Worm (Caenorhabditis elegans) whole organism, late embryonic: ENCODE results near the gene Y43F8C.15.

Experiments used
- K02D7.2 ChIP-seq: sonication (generic microtip); optimal IDR thresholded peaks from 2 replicates; lab custom pipeline; 2017; ENCODE audit warnings: mild to moderate bottlenecking, missing genetic modification characterization, missing compliant biosample characterization
- K09A11.1 ChIP-seq: sonication (generic microtip); optimal IDR thresholded peaks from 2 replicates; lab custom pipeline; 2017; ENCODE audit warnings: antibody characterized with exemption, mild to moderate bottlenecking, missing genetic modification characterization, missing compliant biosample characterization; ENCODE audit not compliant: insufficient read depth
- T23F11.4 ChIP-seq: fragments of 200-800 bp; sonication (Bioruptor generic); optimal IDR thresholded peaks from 2 replicates; lab custom pipeline; 2018; ENCODE audit warnings: mild to moderate bottlenecking, missing genetic modification characterization, missing compliant biosample characterization
- Y22D7AL.16 ChIP-seq: sonication (generic microtip); optimal IDR thresholded peaks from 2 replicates; lab custom pipeline; 2016; ENCODE audit warnings: missing genetic modification characterization, missing compliant biosample characterization
- ceh-14 ChIP-seq: sonication (generic microtip); optimal IDR thresholded peaks from 2 replicates; lab custom pipeline; 2016; ENCODE audit warnings: missing genotype, missing genetic modification characterization, missing compliant biosample characterization
- ceh-19 ChIP-seq: fragments of 200-800 bp; sonication (Bioruptor generic); optimal IDR thresholded peaks from 2 replicates; lab custom pipeline; 2018; ENCODE audit warnings: mild to moderate bottlenecking, missing genetic modification characterization, missing compliant biosample characterization
- ceh-22 ChIP-seq: sonication (generic microtip); optimal IDR thresholded peaks from 2 replicates; lab custom pipeline; 2017; ENCODE audit warnings: missing biosample characterization, missing genetic modification characterization
- ceh-24 ChIP-seq: sonication (generic microtip); optimal IDR thresholded peaks from 2 replicates; lab custom pipeline; 2016; ENCODE audit warnings: mild to moderate bottlenecking, missing genetic modification characterization, missing compliant biosample characterization
- ceh-30 ChIP-seq: fragments of 150-350 bp; optimal IDR thresholded peaks from 2 replicates; lab custom pipeline; 2014; ENCODE audit warnings: missing biosample characterization, missing genetic modification characterization
- ceh-34 ChIP-seq: sonication (generic microtip); optimal IDR thresholded peaks from 2 replicates; lab custom pipeline; 2016; ENCODE audit warnings: mild to moderate bottlenecking, missing genetic modification characterization, missing compliant biosample characterization
- ceh-45 ChIP-seq: fragments of 200-800 bp; sonication (Bioruptor generic); IDR thresholded peaks from 2 replicates; pipeline ENCODE4 v1.3.6; 2022; ENCODE audit warnings: missing genetic modification reagents, missing genetic modification characterization, missing compliant biosample characterization
- ceh-6 ChIP-seq: fragments of 200-800 bp; sonication (Bioruptor generic); optimal IDR thresholded peaks from 2 replicates; lab custom pipeline; 2018; ENCODE audit warnings: mild to moderate bottlenecking, missing genetic modification characterization, missing compliant biosample characterization
- che-1 ChIP-seq: sonication (generic microtip); optimal IDR thresholded peaks from 2 replicates; lab custom pipeline; 2016; ENCODE audit warnings: mild to moderate bottlenecking, missing genetic modification characterization, missing compliant biosample characterization
- dmd-4 ChIP-seq: sonication (generic microtip); optimal IDR thresholded peaks from 2 replicates; lab custom pipeline; 2016; ENCODE audit warnings: borderline replicate concordance, missing genetic modification characterization, missing compliant biosample characterization
- dve-1 ChIP-seq: sonication (generic microtip); optimal IDR thresholded peaks from 2 replicates; lab custom pipeline; 2017; ENCODE audit warnings: antibody characterized with exemption, mild to moderate bottlenecking, missing genetic modification characterization, missing compliant biosample characterization
- elt-2 ChIP-seq: sonication (generic microtip); optimal IDR thresholded peaks from 2 replicates; lab custom pipeline; 2016; ENCODE audit warnings: missing genetic modification reagents, missing genetic modification characterization, missing compliant biosample characterization
- ets-4 ChIP-seq: sonication (generic microtip); optimal IDR thresholded peaks from 2 replicates; lab custom pipeline; 2016; ENCODE audit warnings: missing genetic modification characterization, missing compliant biosample characterization
- eyg-1 ChIP-seq: sonication (generic microtip); optimal IDR thresholded peaks from 2 replicates; lab custom pipeline; 2016; ENCODE audit warnings: missing genotype, missing genetic modification characterization, missing compliant biosample characterization
- gmeb-2 ChIP-seq: sonication (generic microtip); optimal IDR thresholded peaks from 2 replicates; lab custom pipeline; 2016; ENCODE audit warnings: missing genetic modification characterization, inconsistent platforms, missing compliant biosample characterization
- hlh-8 ChIP-seq: sonication (generic microtip); optimal IDR thresholded peaks from 2 replicates; lab custom pipeline; 2016; ENCODE audit warnings: missing genotype, missing genetic modification characterization, missing compliant biosample characterization
- lin-11 ChIP-seq: fragments of 200-800 bp; sonication (Bioruptor generic); optimal IDR thresholded peaks from 2 replicates; lab custom pipeline; 2018; ENCODE audit warnings: mild to moderate bottlenecking, missing genetic modification characterization, missing compliant biosample characterization
- mec-3 ChIP-seq: sonication (generic microtip); optimal IDR thresholded peaks from 2 replicates; lab custom pipeline; 2016; ENCODE audit warnings: borderline replicate concordance, missing genetic modification characterization, missing compliant biosample characterization
- nfya-1 ChIP-seq: sonication (generic microtip); optimal IDR thresholded peaks from 2 replicates; lab custom pipeline; 2017; ENCODE audit warnings: missing genetic modification characterization, mild to moderate bottlenecking, missing compliant biosample characterization, antibody characterized with exemption, moderate library complexity
- nhr-11 ChIP-seq: fragments of 150-350 bp; optimal IDR thresholded peaks from 2 replicates; lab custom pipeline; 2014; ENCODE audit warnings: missing biosample characterization, missing genetic modification characterization
- nhr-232 ChIP-seq: sonication (generic microtip); optimal IDR thresholded peaks from 2 replicates; lab custom pipeline; 2016; ENCODE audit warnings: missing genetic modification characterization, missing compliant biosample characterization
- npax-4 ChIP-seq: sonication (generic microtip); optimal IDR thresholded peaks from 2 replicates; lab custom pipeline; 2016; ENCODE audit warnings: missing genetic modification characterization, missing compliant biosample characterization
- pat-9 ChIP-seq: fragments of 200-800 bp; sonication (Bioruptor generic); optimal IDR thresholded peaks from 2 replicates; lab custom pipeline; 2018; ENCODE audit warnings: mild to moderate bottlenecking, missing genetic modification characterization, moderate library complexity, missing compliant biosample characterization
- pax-1 ChIP-seq: fragments of 150-350 bp; optimal IDR thresholded peaks from 2 replicates; lab custom pipeline; 2014; ENCODE audit warnings: missing biosample characterization, missing genetic modification characterization
- pqm-1 ChIP-seq: sonication (generic microtip); optimal IDR thresholded peaks from 2 replicates; lab custom pipeline; 2016; ENCODE audit warnings: missing genetic modification characterization, missing compliant biosample characterization
- pros-1 ChIP-seq: fragments of 150-350 bp; optimal IDR thresholded peaks from 2 replicates; lab custom pipeline; 2014; ENCODE audit warnings: missing biosample characterization, missing genetic modification reagents, missing genetic modification characterization
- rnt-1 ChIP-seq: sonication (generic microtip); optimal IDR thresholded peaks from 2 replicates; lab custom pipeline; 2016; ENCODE audit warnings: missing genetic modification characterization, missing compliant biosample characterization
- sox-4 ChIP-seq: sonication (generic microtip); optimal IDR thresholded peaks from 2 replicates; lab custom pipeline; 2017; ENCODE audit warnings: mild to moderate bottlenecking, missing genetic modification characterization, inconsistent platforms, missing compliant biosample characterization
- tbx-7 ChIP-seq: sonication (generic microtip); optimal IDR thresholded peaks from 2 replicates; lab custom pipeline; 2016; ENCODE audit warnings: missing genotype, missing genetic modification characterization, missing compliant biosample characterization
- unc-42 ChIP-seq: sonication (generic microtip); optimal IDR thresholded peaks from 2 replicates; lab custom pipeline; 2016; ENCODE audit warnings: missing genotype, missing genetic modification characterization, missing compliant biosample characterization
- unc-55 ChIP-seq: sonication (generic microtip); optimal IDR thresholded peaks from 2 replicates; lab custom pipeline; 2017; ENCODE audit warnings: missing biosample characterization, missing genetic modification reagents, missing genetic modification characterization
- zip-5 ChIP-seq: sonication (generic microtip); optimal IDR thresholded peaks from 2 replicates; lab custom pipeline; 2016; ENCODE audit warnings: missing genetic modification characterization, missing compliant biosample characterization
- ztf-16 ChIP-seq: sonication (generic microtip); optimal IDR thresholded peaks from 2 replicates; lab custom pipeline; 2017; ENCODE audit warnings: missing genetic modification characterization, missing compliant biosample characterization

Gene Y43F8C.15

DNA sequence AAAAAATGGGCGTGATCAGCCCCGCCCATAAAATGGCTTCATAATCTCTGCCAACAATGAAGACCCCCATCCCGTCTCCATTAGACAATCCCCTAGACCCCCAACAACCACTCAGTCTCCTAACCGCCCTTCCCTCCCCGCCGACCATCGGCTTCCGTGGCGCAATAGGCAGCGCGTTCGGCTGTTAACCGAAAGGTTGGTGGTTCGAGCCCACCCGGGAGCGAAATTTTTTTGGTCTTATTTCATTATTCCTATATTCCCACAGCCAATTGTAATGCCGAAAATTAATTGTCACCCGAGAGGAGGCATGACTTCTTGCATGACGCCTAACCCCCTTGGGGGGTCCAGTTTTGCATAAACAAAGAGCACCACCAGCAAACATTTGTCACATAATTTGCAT lies 12.5 kb upstream of the Y43F8C.15 start (continued):
- TF ChIP-seq dve-1 (tag; lab: Kevin White, UChicago) (no peak), ceh-6 (GFP tag; lab: Kevin White, UChicago) (peak; percentile 72), ceh-45 (peak; percentile 76; the same call in 1 of the 2 replicates), nfya-1 (tag; lab: Kevin White, UChicago) (peak; percentile 43), ceh-24 (tag; lab: Kevin White, UChicago) (peak; percentile 16), nhr-11 (tag; lab: Kevin White, UChicago) (no peak), npax-4 (tag; lab: Kevin White, UChicago) (no peak), nhr-232 (peak; percentile 55), tbx-7 (tag; lab: Kevin White, UChicago) (no peak), K02D7.2 (no peak), Y22D7AL.16 (tag; lab: Kevin White, UChicago) (peak; percentile 47), ceh-30 (tag; lab: Kevin White, UChicago) (no peak), ztf-16 (tag; lab: Kevin White, UChicago) (peak; percentile 16), pat-9 (tag; lab: Kevin White, UChicago) (no peak), lin-11 (peak; percentile 48), K09A11.1 (tag; lab: Kevin White, UChicago) (peak; percentile 64)

DNA sequence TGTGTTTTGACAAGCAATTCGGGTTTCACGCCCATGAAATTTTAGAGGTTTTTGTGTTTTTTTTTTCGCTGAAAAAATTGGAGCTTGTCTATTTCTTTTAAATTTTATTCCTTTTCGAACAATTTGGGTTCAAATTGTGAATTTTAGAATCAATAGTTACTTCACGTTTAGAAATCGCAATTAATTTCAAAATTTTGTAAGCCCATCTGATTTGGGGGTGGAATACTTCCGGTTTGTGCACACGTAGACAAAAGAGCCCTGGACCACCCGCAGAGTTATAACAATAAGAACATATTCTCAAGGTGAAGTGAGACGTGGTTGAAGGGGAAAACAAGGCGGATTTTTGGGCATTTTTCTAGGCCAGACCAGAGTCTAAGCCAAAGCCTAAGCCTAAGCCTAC lies 8.8 kb upstream of the Y43F8C.15 start, which contains the start of gene Y116F11A.6:
Gene Y116F11A.6, plus strand, starts transcription at position 301 of the 400 bp plus-strand sequence.
- no peak for TF ChIP-seq gmeb-2 (tag; lab: Kevin White, UChicago)
- TF ChIP-seq pqm-1: no peak
- no peak for TF ChIP-seq ceh-14 (tag; lab: Kevin White, UChicago)
- TF ChIP-seq ets-4 (tag; lab: Kevin White, UChicago): no peak
- no peak for TF ChIP-seq ceh-45
- TF ChIP-seq pat-9 (tag; lab: Kevin White, UChicago): no peak
- TF ChIP-seq sox-4 (tag; lab: Kevin White, UChicago): no peak
- TF ChIP-seq mec-3 (tag; lab: Kevin White, UChicago): no peak
- TF ChIP-seq T23F11.4: no peak
- TF ChIP-seq lin-11: no peak
- TF ChIP-seq rnt-1 (tag; lab: Kevin White, UChicago): no peak
- no peak for TF ChIP-seq ceh-19 (GFP tag; lab: Kevin White, UChicago)
- TF ChIP-seq ceh-34 (tag; lab: Kevin White, UChicago): no peak
- TF ChIP-seq unc-42: no peak
- TF ChIP-seq zip-5 (tag; lab: Kevin White, UChicago): no peak
- TF ChIP-seq pros-1 (tag; lab: Kevin White, UChicago): no peak
- no peak for TF ChIP-seq che-1
- TF ChIP-seq pax-1 (tag; lab: Kevin White, UChicago): no peak
- no peak for TF ChIP-seq dmd-4 (tag; lab: Kevin White, UChicago)
- TF ChIP-seq ceh-30 (tag; lab: Kevin White, UChicago): no peak

DNA sequence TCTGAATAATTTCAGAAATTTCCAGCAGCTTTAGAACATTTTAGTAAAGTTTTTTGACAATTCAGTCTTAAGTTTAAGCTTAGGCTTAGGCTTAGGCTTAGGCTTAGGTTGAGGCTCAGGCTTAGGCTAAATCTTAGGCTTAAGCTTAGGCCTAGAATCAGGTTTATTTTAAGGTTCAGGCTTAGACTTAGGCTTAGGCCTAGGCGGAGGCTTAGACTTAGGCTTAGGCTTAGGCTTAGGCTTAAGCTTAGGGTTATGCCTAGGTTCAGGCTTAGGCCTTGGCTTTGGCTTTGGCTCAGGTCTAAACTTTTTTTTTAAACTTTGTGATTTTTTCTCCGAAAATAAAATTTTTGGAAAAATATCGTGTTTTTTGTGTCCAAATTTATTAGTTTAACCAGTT lies 8.2 kb upstream of the Y43F8C.15 start:
- no peak for TF ChIP-seq pat-9 (tag; lab: Kevin White, UChicago)
- TF ChIP-seq pros-1 (tag; lab: Kevin White, UChicago): no peak
- TF ChIP-seq T23F11.4: no peak
- no peak for TF ChIP-seq pax-1 (tag; lab: Kevin White, UChicago)
- TF ChIP-seq dve-1 (tag; lab: Kevin White, UChicago): no peak
- TF ChIP-seq elt-2 (tag; lab: Kevin White, UChicago): no peak
- TF ChIP-seq nhr-232: no peak
- no peak for TF ChIP-seq sox-4 (tag; lab: Kevin White, UChicago)
- no peak for TF ChIP-seq ceh-22
- no peak for TF ChIP-seq eyg-1
- TF ChIP-seq hlh-8: no peak

DNA sequence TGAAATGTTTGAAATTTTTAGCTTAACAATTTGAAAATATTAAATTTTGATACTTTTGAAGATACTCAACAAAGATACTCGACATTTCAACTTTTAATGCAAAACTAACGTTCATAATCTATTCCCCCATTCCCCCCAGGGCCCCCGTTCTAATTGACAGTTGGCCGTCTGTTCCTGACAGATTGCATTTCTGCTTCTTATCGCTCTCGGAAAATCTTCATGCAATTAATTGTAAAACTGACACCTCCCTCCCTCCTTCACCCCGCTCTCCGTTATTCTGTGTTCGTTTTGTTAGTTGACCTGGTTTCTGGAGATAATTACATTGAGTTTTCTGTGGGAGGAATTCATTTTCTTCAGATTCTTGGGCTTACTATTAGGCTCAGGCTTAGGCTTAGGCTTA lies 7.5 kb upstream of the Y43F8C.15 start:
- TF ChIP-seq pax-1 (tag; lab: Kevin White, UChicago) (no peak), unc-55 (GFP tag; lab: Kevin White, UChicago) (peak; percentile 91)
